Worm (Caenorhabditis elegans) whole organism, mixed stage, embryonic: ENCODE measurements around the gene col-87.

ENCODE experiments used
- M03D4.4 ChIP-seq: sonication (generic microtip); optimal IDR thresholded peaks from 2 replicates; lab custom pipeline; 2017; ENCODE audit warnings: mild to moderate bottlenecking, missing genetic modification characterization, missing compliant biosample characterization
- blmp-1 ChIP-seq: fragments of 150-350 bp; optimal IDR thresholded peaks from 2 replicates; lab custom pipeline; 2014; ENCODE audit warnings: missing biosample characterization, missing genetic modification characterization
- ceh-39 ChIP-seq: fragments of 150-350 bp; optimal IDR thresholded peaks from 2 replicates; lab custom pipeline; 2014; ENCODE audit warnings: missing biosample characterization, missing genetic modification characterization
- ceh-43 ChIP-seq: fragments of 200-800 bp; sonication (Bioruptor generic); optimal IDR thresholded peaks from 2 replicates; lab custom pipeline; 2018; ENCODE audit warnings: mild to moderate bottlenecking, missing genetic modification characterization, moderate library complexity, missing compliant biosample characterization
- ceh-83 ChIP-seq: fragments of 200-800 bp; sonication (Bioruptor generic); optimal IDR thresholded peaks from 2 replicates; lab custom pipeline; 2018; ENCODE audit warnings: mild to moderate bottlenecking, missing genetic modification characterization, missing compliant biosample characterization
- ces-1 ChIP-seq: fragments of 150-350 bp; optimal IDR thresholded peaks from 2 replicates; lab custom pipeline; 2014; ENCODE audit warnings: missing biosample characterization, missing genetic modification reagents, missing genetic modification characterization
- cnd-1 ChIP-seq: fragments of 200-800 bp; sonication (Bioruptor generic); optimal IDR thresholded peaks from 2 replicates; lab custom pipeline; 2018; ENCODE audit warnings: mild to moderate bottlenecking, missing genetic modification characterization, missing compliant biosample characterization
- drap-1 ChIP-seq: fragments of 200-800 bp; sonication (Bioruptor generic); optimal IDR thresholded peaks from 3 replicates; lab custom pipeline; 2018; ENCODE audit warnings: mild to moderate bottlenecking, missing genetic modification characterization, missing compliant biosample characterization
- elt-1 ChIP-seq: sonication (generic microtip); optimal IDR thresholded peaks from 2 replicates; lab custom pipeline; 2017; ENCODE audit warnings: missing genetic modification characterization, mild to moderate bottlenecking, missing compliant biosample characterization, antibody characterized with exemption, moderate library complexity, borderline replicate concordance; ENCODE audit not compliant: insufficient read depth
- elt-3 ChIP-seq: fragments of 150-350 bp; optimal IDR thresholded peaks from 2 replicates; lab custom pipeline; 2014; ENCODE audit warnings: missing biosample characterization, missing genetic modification characterization
- ham-2 ChIP-seq: fragments of 200-800 bp; sonication (Bioruptor generic); optimal IDR thresholded peaks from 2 replicates; lab custom pipeline; 2018; ENCODE audit warnings: mild to moderate bottlenecking, missing genetic modification characterization, missing compliant biosample characterization
- hlh-1 ChIP-seq: fragments of 150-350 bp; optimal IDR thresholded peaks from 2 replicates; lab custom pipeline; 2014; ENCODE audit warnings: missing biosample characterization, missing genetic modification reagents, missing genetic modification characterization
- lin-13 ChIP-seq: fragments of 150-350 bp; optimal IDR thresholded peaks from 2 replicates; lab custom pipeline; 2014; ENCODE audit warnings: missing biosample characterization, missing genetic modification characterization
- lin-32 ChIP-seq: fragments of 200-800 bp; sonication (Bioruptor generic); optimal IDR thresholded peaks from 2 replicates; lab custom pipeline; 2018; ENCODE audit warnings: mild to moderate bottlenecking, missing genetic modification characterization, missing compliant biosample characterization
- lsy-2 ChIP-seq: fragments of 150-350 bp; optimal IDR thresholded peaks from 2 replicates; lab custom pipeline; 2014; ENCODE audit warnings: missing biosample characterization, missing genetic modification characterization
- mab-5 ChIP-seq: fragments of 150-350 bp; optimal IDR thresholded peaks from 2 replicates; lab custom pipeline; 2014; ENCODE audit warnings: missing biosample characterization, missing genetic modification characterization
- mep-1 ChIP-seq: fragments of 150-350 bp; optimal IDR thresholded peaks from 2 replicates; lab custom pipeline; 2017; ENCODE audit warnings: missing biosample characterization, missing genetic modification reagents, missing genetic modification characterization, inconsistent platforms
- nhr-12 ChIP-seq: fragments of 150-350 bp; optimal IDR thresholded peaks from 2 replicates; lab custom pipeline; 2014; ENCODE audit warnings: missing biosample characterization, missing genetic modification characterization
- nhr-2 ChIP-seq: fragments of 150-350 bp; optimal IDR thresholded peaks from 2 replicates; lab custom pipeline; 2014; ENCODE audit warnings: missing biosample characterization, missing genetic modification characterization
- nhr-237 ChIP-seq: fragments of 150-350 bp; optimal IDR thresholded peaks from 2 replicates; lab custom pipeline; 2014; ENCODE audit warnings: missing biosample characterization, missing genetic modification characterization
- nhr-28 ChIP-seq: fragments of 150-350 bp; optimal IDR thresholded peaks from 2 replicates; lab custom pipeline; 2014; ENCODE audit warnings: missing biosample characterization, missing genetic modification characterization
- nhr-76 ChIP-seq: sonication (generic microtip); optimal IDR thresholded peaks from 2 replicates; lab custom pipeline; 2017; ENCODE audit warnings: missing biosample characterization, missing genetic modification characterization
- pha-4 ChIP-seq: fragments of 150-350 bp; optimal IDR thresholded peaks from 2 replicates; lab custom pipeline; 2018; ENCODE audit warnings: missing biosample characterization, missing genetic modification reagents, missing genetic modification characterization
- sem-2 ChIP-seq: fragments of 200-800 bp; sonication (Bioruptor generic); optimal IDR thresholded peaks from 2 replicates; lab custom pipeline; 2018; ENCODE audit warnings: mild to moderate bottlenecking, missing genetic modification characterization, missing compliant biosample characterization
- snpc-4 ChIP-seq: fragments of 150-350 bp; optimal IDR thresholded peaks from 2 replicates; lab custom pipeline; 2014; ENCODE audit warnings: missing biosample characterization, missing genetic modification characterization
- tbx-8 ChIP-seq: fragments of 200-800 bp; sonication (Bioruptor generic); optimal IDR thresholded peaks from 2 replicates; lab custom pipeline; 2018; ENCODE audit warnings: mild to moderate bottlenecking, missing genetic modification characterization, moderate library complexity, missing compliant biosample characterization
- unc-120 ChIP-seq: sonication (generic microtip); optimal IDR thresholded peaks from 2 replicates; lab custom pipeline; 2017; ENCODE audit warnings: missing genetic modification characterization, missing compliant biosample characterization; ENCODE audit not compliant: poor library complexity, severe bottlenecking
- unc-62 ChIP-seq: fragments of 150-350 bp; optimal IDR thresholded peaks from 2 replicates; lab custom pipeline; 2014; ENCODE audit warnings: missing biosample characterization, missing genetic modification reagents, missing genetic modification characterization
- zip-8 ChIP-seq: fragments of 150-350 bp; optimal IDR thresholded peaks from 2 replicates; lab custom pipeline; 2014; ENCODE audit warnings: missing biosample characterization, missing genetic modification characterization
- ztf-11 ChIP-seq: fragments of 150-350 bp; optimal IDR thresholded peaks from 2 replicates; lab custom pipeline; 2014; ENCODE audit warnings: missing biosample characterization, missing genetic modification characterization

The col-87 gene

DNA sequence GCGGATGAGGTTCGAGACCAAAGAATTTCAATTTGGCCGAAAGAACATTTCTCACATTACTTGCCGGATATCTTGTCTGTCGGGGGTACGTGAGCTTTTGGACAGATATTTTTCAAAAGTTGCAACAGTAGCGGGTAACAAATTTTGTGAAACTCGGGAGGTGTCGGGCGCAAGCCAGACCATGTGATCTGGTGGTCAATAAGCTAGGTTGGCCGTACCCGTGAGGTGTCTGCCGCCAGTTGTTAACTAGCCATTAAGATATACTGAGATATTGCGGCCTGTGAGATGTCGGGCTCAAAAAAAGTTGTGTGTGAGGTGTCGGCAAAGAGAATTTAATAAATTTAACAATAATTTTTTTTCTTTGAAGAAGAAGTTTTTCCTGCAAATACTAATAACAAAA lies 23.9 kb upstream of the col-87 start:
- TF ChIP-seq blmp-1 (tag; lab: Kevin White, UChicago) (no peak), ham-2 (GFP tag; lab: Kevin White, UChicago) (no peak), elt-1 (tag; lab: Kevin White, UChicago) (no peak), ztf-11 (no peak), drap-1 (GFP tag; lab: Kevin White, UChicago) (no peak), tbx-8 (GFP tag; lab: Kevin White, UChicago) (no peak)

- no peak for TF ChIP-seq sem-2 (GFP tag; lab: Kevin White, UChicago)
- no peak for TF ChIP-seq mep-1 (tag; lab: Kevin White, UChicago)
- no peak for TF ChIP-seq mab-5 (tag; lab: Kevin White, UChicago)
- TF ChIP-seq hlh-1 (tag; lab: Kevin White, UChicago), result no peak
- TF ChIP-seq nhr-76 (tag; lab: Kevin White, UChicago), result no peak
- TF ChIP-seq lsy-2 (tag; lab: Kevin White, UChicago), result no peak
- no peak for TF ChIP-seq ceh-43 (GFP tag; lab: Kevin White, UChicago)
- TF ChIP-seq nhr-2 (tag; lab: Kevin White, UChicago), result no peak
- no peak for TF ChIP-seq unc-120 (tag; lab: Kevin White, UChicago)
- no peak for TF ChIP-seq unc-62 (GFP tag; lab: Kevin White, UChicago)
Measured at ce11 chrII:14112842-14113241, 18.4 kb upstream of the col-87 start.

DNA sequence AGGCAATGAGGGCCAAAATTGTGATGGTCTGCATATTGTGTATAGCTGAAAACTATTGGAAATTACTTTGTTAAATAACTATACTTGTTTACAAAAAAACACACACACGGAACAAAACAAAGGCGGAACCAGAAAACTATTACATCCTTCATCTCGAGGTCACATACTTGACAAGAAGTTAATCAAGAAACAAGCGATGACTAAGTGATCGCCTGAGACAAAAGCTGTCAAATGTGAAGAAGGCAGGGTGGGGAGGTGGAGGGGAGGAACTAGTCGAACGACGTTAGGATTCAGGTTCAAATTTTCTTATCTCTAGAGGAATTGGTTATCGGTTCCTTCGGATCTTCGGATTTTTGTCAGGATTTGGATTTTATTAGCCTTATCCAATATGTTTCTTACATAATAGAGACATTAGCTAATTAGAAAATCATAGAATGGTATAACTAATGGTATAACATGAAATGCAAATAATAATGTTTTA lies 14.7 kb upstream of the col-87 start, which contains the start of gene cpg-7:
cpg-7 (minus strand) TSS at position 51 of the 481 bp plus-strand sequence.
- TF ChIP-seq M03D4.4 (tag; lab: Kevin White, UChicago) (no peak), elt-1 (tag; lab: Kevin White, UChicago) (peak; percentile 55)

ce11 chrII:14106164-14106563 lies 11.7 kb upstream of the col-87 start:
- TF ChIP-seq mep-1 (tag; lab: Kevin White, UChicago), result no peak
- TF ChIP-seq snpc-4, result no peak
- TF ChIP-seq lin-32, result no peak
- TF ChIP-seq M03D4.4 (tag; lab: Kevin White, UChicago), result no peak
- no peak for TF ChIP-seq nhr-12 (tag; lab: Kevin White, UChicago)
- TF ChIP-seq unc-62 (GFP tag; lab: Kevin White, UChicago), result no peak
- no peak for TF ChIP-seq ztf-11
- TF ChIP-seq zip-8 (tag; lab: Kevin White, UChicago), result no peak
- TF ChIP-seq pha-4 (tag; lab: Kevin White, UChicago), result no peak
- TF ChIP-seq ceh-83, result no peak
- TF ChIP-seq, all 35 proteins: peak for 0

DNA sequence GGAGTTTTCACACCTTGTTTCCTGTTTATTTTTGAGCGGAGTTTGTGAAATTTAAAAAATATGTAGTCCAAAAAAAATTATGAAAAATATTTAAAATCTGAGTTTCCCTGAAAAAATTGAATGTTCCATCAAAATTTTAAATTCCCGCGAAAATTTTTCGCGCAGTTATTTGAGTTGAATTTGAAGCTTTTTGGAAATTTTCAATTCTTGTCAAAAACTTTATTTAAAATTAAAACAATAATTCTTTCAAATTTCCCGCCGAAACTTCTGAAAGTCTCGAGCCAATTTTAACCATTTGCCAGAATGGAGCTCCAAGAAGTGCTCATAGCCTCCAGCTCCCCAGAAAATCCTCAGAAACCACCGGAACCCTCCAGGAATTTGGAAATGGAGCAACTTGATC lies 10.0 kb upstream of the col-87 start, which contains the start of gene gur-4:
gur-4 (plus strand) TSS at position 301 of the 400 bp plus-strand sequence.
- no peak for TF ChIP-seq cnd-1 (tag; lab: Kevin White, UChicago)
- TF ChIP-seq ceh-39 (tag; lab: Kevin White, UChicago), result no peak
- TF ChIP-seq nhr-12 (tag; lab: Kevin White, UChicago), result no peak
- no peak for TF ChIP-seq lin-13 (tag; lab: Kevin White, UChicago)
- TF ChIP-seq, all 35 proteins: peak for 0

DNA sequence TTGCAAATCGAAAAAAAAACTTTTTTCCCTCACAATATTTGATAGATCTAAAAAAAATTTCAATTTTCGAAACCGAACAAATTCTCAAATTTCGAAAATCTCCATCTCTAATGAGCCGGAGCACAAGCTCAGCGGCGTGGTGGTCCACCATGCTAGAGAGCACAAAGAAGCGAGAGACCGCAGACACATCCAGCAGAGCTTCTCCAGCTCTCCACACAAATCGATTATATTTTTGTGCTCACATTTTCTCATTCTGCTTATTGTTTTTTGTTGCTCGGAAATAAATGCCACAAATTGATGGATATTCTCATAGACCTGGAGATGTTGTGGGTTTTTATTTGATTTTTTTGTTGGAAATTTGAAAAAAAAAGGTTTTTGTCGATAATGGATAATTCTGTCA lies 7.6 kb upstream of the col-87 start:
- TF ChIP-seq nhr-237 (tag; lab: Kevin White, UChicago) (no peak), ces-1 (GFP tag; lab: Kevin White, UChicago) (peak; percentile 13), elt-3 (no peak)

ce11 chrII:14100963-14101362 lies 6.5 kb upstream of the col-87 start, which contains the start of gene bkip-1:
bkip-1 (plus strand) TSS chrII:14101263.
- TF ChIP-seq M03D4.4 (tag; lab: Kevin White, UChicago), result no peak
- no peak for TF ChIP-seq nhr-28
- TF ChIP-seq sem-2 (GFP tag; lab: Kevin White, UChicago), result no peak
- no peak for TF ChIP-seq lsy-2 (tag; lab: Kevin White, UChicago)
- TF ChIP-seq mab-5 (tag; lab: Kevin White, UChicago), result no peak
- TF ChIP-seq cnd-1 (tag; lab: Kevin White, UChicago), result no peak
- no peak for TF ChIP-seq ceh-43 (GFP tag; lab: Kevin White, UChicago)
- TF ChIP-seq hlh-1 (tag; lab: Kevin White, UChicago), result no peak
- TF ChIP-seq, all 35 proteins: peak for 0
